Worm (Caenorhabditis elegans) whole organism, midembryonic: ENCODE measurements around the gene pfd-2.

Experiments used
- T22C8.4 ChIP-seq: fragments of 200-800 bp; sonication (Bioruptor generic); IDR thresholded peaks from 2 replicates; pipeline ENCODE4 v1.3.6; 2022; ENCODE audit warnings: missing genetic modification characterization, missing compliant biosample characterization
- cog-1 ChIP-seq: sonication (generic microtip); optimal IDR thresholded peaks from 2 replicates; lab custom pipeline; 2016; ENCODE audit warnings: missing genetic modification characterization, missing compliant biosample characterization
- flt-1 ChIP-seq: fragments of 200-800 bp; sonication (Bioruptor generic); IDR thresholded peaks from 2 replicates; pipeline ENCODE4 v1.3.6; 2022; ENCODE audit warnings: missing genetic modification characterization, missing compliant biosample characterization
- klf-2 ChIP-seq: fragments of 200-800 bp; sonication (Bioruptor generic); conservative IDR thresholded peaks from 2 replicates; pipeline ENCODE4 v1.3.6; 2022; ENCODE audit warnings: missing genetic modification reagents, missing genetic modification characterization, missing compliant biosample characterization
- med-1 ChIP-seq: sonication (generic microtip); optimal IDR thresholded peaks from 2 replicates; lab custom pipeline; 2017; ENCODE audit warnings: missing genetic modification characterization, mild to moderate bottlenecking, missing compliant biosample characterization, antibody characterized with exemption, missing genetic modification reagents; ENCODE audit not compliant: insufficient read depth
- ref-1 ChIP-seq: fragments of 200-800 bp; sonication (Bioruptor generic); conservative IDR thresholded peaks from 2 replicates; pipeline ENCODE4 v1.3.6; 2022; ENCODE audit warnings: missing genetic modification reagents, missing genetic modification characterization, missing compliant biosample characterization
- tab-1 ChIP-seq: fragments of 200-800 bp; sonication (Bioruptor generic); IDR thresholded peaks from 2 replicates; pipeline ENCODE4 v1.3.6; 2022; ENCODE audit warnings: missing genetic modification characterization, missing compliant biosample characterization
- ztf-23 ChIP-seq: fragments of 200-800 bp; sonication (Bioruptor generic); IDR thresholded peaks from 2 replicates; pipeline ENCODE4 v1.3.6; 2022; ENCODE audit warnings: missing genetic modification reagents, missing genetic modification characterization, missing compliant biosample characterization
- ztf-29 ChIP-seq: fragments of 200-800 bp; sonication (Bioruptor generic); IDR thresholded peaks from 2 replicates; pipeline ENCODE4 v1.3.6; 2022; ENCODE audit warnings: missing genetic modification reagents, missing genetic modification characterization, missing compliant biosample characterization

- TF ChIP-seq klf-2 (GFP tag; lab: Robert Waterston, UW) (no peak), tab-1 (no peak), flt-1 (GFP tag; lab: Robert Waterston, UW) (no peak), cog-1 (tag; lab: Kevin White, UChicago) (no peak), ref-1 (no peak), med-1 (GFP tag; lab: Kevin White, UChicago) (no peak), ztf-29 (GFP tag; lab: Robert Waterston, UW) (no peak), T22C8.4 (GFP tag; lab: Robert Waterston, UW) (no peak), ztf-23 (GFP tag; lab: Robert Waterston, UW) (no peak)
These were observed 15.0 kb downstream of the pfd-2 start for ce11 chrII:4341484-4341883.
